Fruit fly (Drosophila melanogaster) whole organism, embryonic: ENCODE results near the gene PH4alphaNE2.

Experiments
- Bdp1 ChIP-seq: fragments of 200-800 bp; sonication (Bioruptor generic); optimal IDR thresholded peaks from 3 replicates; lab custom pipeline; 2016; ENCODE audit warnings: missing biosample characterization, missing genetic modification characterization
- CG1024 ChIP-seq: fragments of 200-800 bp; sonication (Bioruptor generic); IDR thresholded peaks from 2 replicates; pipeline ENCODE4 v1.3.6; 2022; ENCODE audit warnings: missing biosample characterization, missing genetic modification characterization
- CG11504 ChIP-seq: fragments of 200-800 bp; sonication (Bioruptor generic); optimal IDR thresholded peaks from 3 replicates; lab custom pipeline; 2019; ENCODE audit warnings: missing biosample characterization, mild to moderate bottlenecking, missing genetic modification characterization, moderate library complexity
- CG12071 ChIP-seq: fragments of 200-800 bp; sonication (Bioruptor generic); optimal IDR thresholded peaks from 3 replicates; lab custom pipeline; 2018; ENCODE audit warnings: missing biosample characterization, mild to moderate bottlenecking, missing genetic modification characterization
- CG12659 ChIP-seq: fragments of 200-800 bp; sonication (Bioruptor generic); optimal IDR thresholded peaks from 3 replicates; lab custom pipeline; 2017; ENCODE audit warnings: mild to moderate bottlenecking, missing biosample characterization, missing genetic modification reagents, missing genetic modification characterization
- CG12769 ChIP-seq: fragments of 200-800 bp; sonication (Bioruptor generic); optimal IDR thresholded peaks from 2 replicates; lab custom pipeline; 2019; ENCODE audit warnings: missing biosample characterization, mild to moderate bottlenecking, missing genetic modification characterization, moderate library complexity
- CG13624 ChIP-seq: fragments of 200-800 bp; sonication (Bioruptor generic); optimal IDR thresholded peaks from 2 replicates; lab custom pipeline; 2016; ENCODE audit warnings: missing biosample characterization, missing genetic modification characterization
- CG13894 ChIP-seq: fragments of 200-800 bp; sonication (Bioruptor generic); optimal IDR thresholded peaks from 3 replicates; lab custom pipeline; 2018; ENCODE audit warnings: missing biosample characterization, mild to moderate bottlenecking, missing genetic modification characterization, moderate library complexity
- CG14710 ChIP-seq: fragments of 200-800 bp; sonication (Bioruptor generic); optimal IDR thresholded peaks from 3 replicates; lab custom pipeline; 2019; ENCODE audit warnings: missing biosample characterization, mild to moderate bottlenecking, missing genetic modification characterization, moderate library complexity
- CG15269 ChIP-seq: fragments of 200-800 bp; sonication (Bioruptor generic); optimal IDR thresholded peaks from 2 replicates; lab custom pipeline; 2018; ENCODE audit warnings: missing biosample characterization, mild to moderate bottlenecking, missing genetic modification characterization, moderate library complexity
- CG17385 ChIP-seq: fragments of 200-800 bp; sonication (Bioruptor generic); optimal IDR thresholded peaks from 3 replicates; lab custom pipeline; 2018; ENCODE audit warnings: missing biosample characterization, mild to moderate bottlenecking, missing genetic modification characterization
- CG17829 ChIP-seq: fragments of 200-800 bp; optimal IDR thresholded peaks from 2 replicates; lab custom pipeline; 2019; ENCODE audit warnings: missing biosample characterization, mild to moderate bottlenecking, missing genetic modification characterization, moderate library complexity
- CG30403 ChIP-seq: fragments of 200-800 bp; sonication (Bioruptor generic); optimal IDR thresholded peaks from 3 replicates; lab custom pipeline; 2016; ENCODE audit warnings: missing biosample characterization, missing genetic modification characterization
- CG30431 ChIP-seq: fragments of 200-800 bp; sonication (Bioruptor generic); optimal IDR thresholded peaks from 2 replicates; lab custom pipeline; 2017; ENCODE audit warnings: missing biosample characterization, missing genetic modification characterization
- CG31365 ChIP-seq: fragments of 200-800 bp; sonication (Bioruptor generic); optimal IDR thresholded peaks from 2 replicates; lab custom pipeline; 2018; ENCODE audit warnings: missing biosample characterization, mild to moderate bottlenecking, missing genetic modification characterization
- CG6254 ChIP-seq: fragments of 200-800 bp; sonication (Bioruptor generic); optimal IDR thresholded peaks from 3 replicates; lab custom pipeline; 2017; ENCODE audit warnings: mild to moderate bottlenecking, missing biosample characterization, missing genetic modification reagents, missing genetic modification characterization
- CG7745 ChIP-seq: fragments of 200-800 bp; sonication (Bioruptor generic); optimal IDR thresholded peaks from 2 replicates; lab custom pipeline; 2018; ENCODE audit warnings: missing biosample characterization, mild to moderate bottlenecking, missing genetic modification characterization, moderate library complexity
- CG8290 ChIP-seq, 3 experiments: fragments of 200-800 bp; sonication (Bioruptor generic); optimal IDR thresholded peaks; 2 replicates each; lab custom pipeline; 2016 to 2019; ENCODE audit warnings: missing biosample characterization in 3 of 3, missing genetic modification characterization in 3 of 3, mild to moderate bottlenecking in 2 of 3, moderate library complexity in 1 of 3
- CG9609 ChIP-seq: fragments of 200-800 bp; sonication (Bioruptor generic); optimal IDR thresholded peaks from 3 replicates; lab custom pipeline; 2016; ENCODE audit warnings: missing biosample characterization, missing genetic modification characterization
- D19A ChIP-seq: fragments of 200-800 bp; optimal IDR thresholded peaks from 3 replicates; lab custom pipeline; 2019; ENCODE audit warnings: missing biosample characterization, mild to moderate bottlenecking, missing genetic modification characterization, moderate library complexity
- Dbx ChIP-seq: fragments of 200-800 bp; sonication (Bioruptor generic); IDR thresholded peaks from 3 replicates; pipeline ENCODE4 v1.3.6; 2022; ENCODE audit warnings: missing biosample characterization, missing genetic modification characterization
- E2f1 ChIP-seq: fragments of 200-800 bp; sonication (Bioruptor generic); IDR thresholded peaks from 2 replicates; pipeline ENCODE4 v1.3.6; 2022; ENCODE audit warnings: missing biosample characterization, missing genetic modification characterization
- ERR ChIP-seq: fragments of 200-800 bp; sonication (Bioruptor generic); optimal IDR thresholded peaks from 2 replicates; lab custom pipeline; 2016; ENCODE audit warnings: missing biosample characterization, missing genetic modification characterization
- HLH54F ChIP-seq: fragments of 200-800 bp; sonication (Bioruptor generic); optimal IDR thresholded peaks from 3 replicates; lab custom pipeline; 2016; ENCODE audit warnings: missing biosample characterization, missing genetic modification characterization
- Mad ChIP-seq: fragments of 200-800 bp; sonication (Bioruptor generic); optimal IDR thresholded peaks from 2 replicates; lab custom pipeline; 2016; ENCODE audit warnings: missing biosample characterization, missing genetic modification characterization
- Max ChIP-seq: fragments of 200-800 bp; sonication (Bioruptor generic); optimal IDR thresholded peaks from 2 replicates; lab custom pipeline; 2016; ENCODE audit warnings: missing biosample characterization, mild to moderate bottlenecking, missing genetic modification characterization
- Meics ChIP-seq: fragments of 200-800 bp; sonication (Bioruptor generic); optimal IDR thresholded peaks from 2 replicates; lab custom pipeline; 2017; ENCODE audit warnings: missing biosample characterization, mild to moderate bottlenecking, missing genetic modification characterization
- NfI ChIP-seq: fragments of 200-800 bp; sonication (Bioruptor generic); optimal IDR thresholded peaks from 3 replicates; lab custom pipeline; 2018; ENCODE audit warnings: missing biosample characterization, mild to moderate bottlenecking, missing genetic modification characterization, moderate library complexity
- ac ChIP-seq: fragments of 200-800 bp; sonication (Bioruptor generic); optimal IDR thresholded peaks from 3 replicates; lab custom pipeline; 2017; ENCODE audit warnings: missing biosample characterization, mild to moderate bottlenecking, missing genetic modification characterization
- aop ChIP-seq: fragments of 200-800 bp; sonication (Bioruptor generic); IDR thresholded peaks from 2 replicates; pipeline ENCODE4 v1.3.6; 2022; ENCODE audit warnings: missing biosample characterization, missing genetic modification characterization
- ap ChIP-seq: fragments of 200-800 bp; sonication (Bioruptor generic); IDR thresholded peaks from 2 replicates; pipeline ENCODE4 v1.3.6; 2022; ENCODE audit warnings: missing biosample characterization, missing genetic modification characterization
- ash1 ChIP-seq: fragments of 200-800 bp; sonication (Bioruptor generic); optimal IDR thresholded peaks from 2 replicates; lab custom pipeline; 2018; ENCODE audit warnings: missing biosample characterization, mild to moderate bottlenecking, missing genetic modification characterization
- bab2 ChIP-seq: fragments of 200-800 bp; sonication (Bioruptor generic); optimal IDR thresholded peaks from 2 replicates; lab custom pipeline; 2016; ENCODE audit warnings: missing biosample characterization, missing genetic modification characterization
- bbx ChIP-seq: fragments of 200-800 bp; sonication (Bioruptor generic); IDR thresholded peaks from 2 replicates; pipeline ENCODE4 v1.3.6; 2022; ENCODE audit warnings: missing biosample characterization, missing genetic modification characterization; ENCODE audit not compliant: partially characterized antibody
- ci ChIP-seq: fragments of 200-800 bp; sonication (Bioruptor generic); IDR thresholded peaks from 3 replicates; pipeline ENCODE4 v1.3.6; 2022; ENCODE audit warnings: missing biosample characterization, missing genetic modification characterization
- dpn ChIP-seq, 2 experiments: fragments of 200-800 bp; sonication (Bioruptor generic); optimal IDR thresholded peaks; 3 replicates each; lab custom pipeline; 2016; ENCODE audit warnings: missing biosample characterization in 2 of 2, missing genetic modification characterization in 2 of 2
- dysf ChIP-seq: fragments of 200-800 bp; sonication (Bioruptor generic); IDR thresholded peaks from 3 replicates; pipeline ENCODE4 v1.3.6; 2022; ENCODE audit warnings: missing biosample characterization, missing genetic modification characterization
- grau ChIP-seq: fragments of 200-800 bp; optimal IDR thresholded peaks from 3 replicates; lab custom pipeline; 2019; ENCODE audit warnings: missing biosample characterization, mild to moderate bottlenecking, missing genetic modification characterization, moderate library complexity
- hkb ChIP-seq, 2 experiments: fragments of 200-800 bp in 1 of 2; fragments of >200 bp in 1 of 2; sonication (Bioruptor generic) in 1 of 2; IDR thresholded peaks in 1 of 2; optimal IDR thresholded peaks in 1 of 2; 2 replicates each; pipeline versions ENCODE4 v1.3.6 to Lab custom; 2017 to 2022; ENCODE audit warnings: missing biosample characterization in 1 of 2, missing genetic modification characterization in 1 of 2
- lab ChIP-seq: fragments of 200-800 bp; sonication (Bioruptor generic); optimal IDR thresholded peaks from 3 replicates; lab custom pipeline; 2017; ENCODE audit warnings: missing biosample characterization, missing genetic modification characterization, mild to moderate bottlenecking, moderate library complexity, missing genetic modification reagents
- lmd ChIP-seq: fragments of 200-800 bp; sonication (Bioruptor generic); IDR thresholded peaks from 2 replicates; pipeline ENCODE4 v1.3.6; 2022; ENCODE audit warnings: missing biosample characterization, missing genetic modification characterization
- mam ChIP-seq: fragments of 200-800 bp; sonication (Bioruptor generic); optimal IDR thresholded peaks from 3 replicates; lab custom pipeline; 2016; ENCODE audit warnings: missing biosample characterization, missing genetic modification characterization
- org-1 ChIP-seq: fragments of 200-800 bp; sonication (Bioruptor generic); optimal IDR thresholded peaks from 2 replicates; lab custom pipeline; 2017; ENCODE audit warnings: missing biosample characterization, missing genetic modification characterization
- row ChIP-seq: fragments of 200-800 bp; sonication (Bioruptor generic); IDR thresholded peaks from 3 replicates; pipeline ENCODE4 v1.3.6; 2022; ENCODE audit warnings: missing biosample characterization, missing genetic modification characterization
- stc ChIP-seq: fragments of 200-800 bp; sonication (Bioruptor generic); IDR thresholded peaks from 2 replicates; pipeline ENCODE4 v1.3.6; 2022; ENCODE audit warnings: missing biosample characterization, missing genetic modification characterization
- trh ChIP-seq: fragments of 200-800 bp; sonication (Bioruptor generic); optimal IDR thresholded peaks from 2 replicates; lab custom pipeline; 2016; ENCODE audit warnings: missing biosample characterization, missing genetic modification characterization
- unc-4 ChIP-seq: fragments of 200-800 bp; sonication (Bioruptor generic); IDR thresholded peaks from 2 replicates; pipeline ENCODE4 v1.3.6; 2022; ENCODE audit warnings: missing biosample characterization, missing genetic modification characterization; ENCODE audit not compliant: partially characterized antibody
- z ChIP-seq: fragments of 200-800 bp; sonication (Bioruptor generic); IDR thresholded peaks from 3 replicates; pipeline ENCODE4 v1.3.6; 2022; ENCODE audit warnings: missing biosample characterization, missing genetic modification characterization

The PH4alphaNE2 gene

DNA sequence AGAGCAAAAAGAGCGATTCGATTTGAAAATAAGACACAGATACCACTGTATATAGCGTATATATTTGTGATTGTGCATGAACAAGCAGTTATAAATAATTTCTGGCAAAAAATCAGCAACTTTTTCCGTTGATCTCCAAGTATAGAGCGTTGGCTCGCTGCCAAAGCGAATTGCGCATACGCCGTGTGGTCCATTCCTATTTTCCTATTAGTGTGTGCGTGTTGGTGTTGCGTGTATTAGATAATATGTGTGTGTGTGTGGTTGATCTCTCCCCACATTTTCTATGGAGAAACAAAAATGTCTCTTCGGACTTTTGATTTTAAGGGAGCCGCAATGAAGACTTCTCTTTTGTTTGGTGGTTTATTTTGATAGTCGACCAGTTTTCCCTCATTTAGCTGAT is 40.5 kb upstream of the PH4alphaNE2 start (continued):
- TF ChIP-seq hkb (optimal IDR thresholded peaks at IDR 0.05; lab: Kevin White, UChicago): no peak
- no peak for TF ChIP-seq hkb (GFP tag; IDR thresholded peaks at IDR 0.05; lab: Robert Waterston, UW)
- no peak for TF ChIP-seq CG30403 (GFP tag; lab: Kevin White, UChicago)
- no peak for TF ChIP-seq E2f1 (GFP tag; lab: Robert Waterston, UW)
- TF ChIP-seq CG11504 (tag; lab: Kevin White, UChicago): no peak
- TF ChIP-seq NfI (GFP tag; lab: Kevin White, UChicago): peak; percentile 16
- TF ChIP-seq trh: no peak
- TF ChIP-seq ac (GFP tag; lab: Kevin White, UChicago): no peak
- TF ChIP-seq Mad (GFP tag; lab: Kevin White, UChicago): no peak
- TF ChIP-seq CG13894: no peak
- no peak for TF ChIP-seq CG12071 (GFP tag; lab: Kevin White, UChicago)

DNA sequence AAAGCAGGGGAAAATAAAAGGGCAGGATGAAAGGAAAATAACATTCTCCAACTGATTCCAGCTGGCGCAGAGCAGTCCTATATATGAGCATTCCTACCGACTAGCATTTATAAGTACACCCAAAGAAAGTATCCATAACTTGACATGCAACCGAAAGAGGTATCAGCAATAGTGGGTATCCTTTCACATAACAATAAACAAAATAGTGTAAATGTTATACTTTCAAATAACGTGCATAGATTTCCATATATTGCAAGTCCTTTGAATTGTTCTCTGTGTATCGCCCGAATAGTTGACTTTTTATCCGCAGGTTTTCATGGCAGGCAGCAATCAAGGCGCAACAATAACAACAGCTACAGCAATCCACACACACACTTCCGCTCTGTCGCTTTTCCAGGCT is 38.0 kb upstream of the PH4alphaNE2 start:
- no peak for TF ChIP-seq Max (GFP tag; lab: Kevin White, UChicago)
- TF ChIP-seq bab2 (GFP tag; lab: Kevin White, UChicago): no peak
- TF ChIP-seq CG17385: peak; percentile 1
- TF ChIP-seq Bdp1 (GFP tag; lab: Kevin White, UChicago): no peak
- TF ChIP-seq grau (tag; lab: Kevin White, UChicago): peak; percentile 30
- peak; percentile 21 for TF ChIP-seq CG15269 (tag; lab: Kevin White, UChicago)
- TF ChIP-seq Dbx: peak; percentile 37; the same call in 1 of the 3 replicates
- TF ChIP-seq CG17829 (tag; lab: Kevin White, UChicago): no peak
- no peak for TF ChIP-seq aop (GFP tag; lab: Robert Waterston, UW)
- TF ChIP-seq CG8290 (GFP tag; optimal IDR thresholded peaks at IDR 0.05; lab: Kevin White, UChicago): no peak
- peak in 1 of 2 experiments; percentile 54 for TF ChIP-seq CG8290 (tag; optimal IDR thresholded peaks at IDR 0.05; lab: Kevin White, UChicago)
- no peak for TF ChIP-seq CG31365 (tag; lab: Kevin White, UChicago)
- TF ChIP-seq CG1024 (GFP tag; lab: Robert Waterston, UW): no peak
- TF ChIP-seq row (GFP tag; lab: Robert Waterston, UW): peak; percentile 53
- peak; percentile 64 for TF ChIP-seq lab
- TF ChIP-seq CG11504 (tag; lab: Kevin White, UChicago): peak; percentile 35
- no peak for TF ChIP-seq CG7745 (tag; lab: Kevin White, UChicago)
- TF ChIP-seq z (GFP tag; lab: Robert Waterston, UW): no peak
- no peak for TF ChIP-seq CG30431 (GFP tag; lab: Kevin White, UChicago)
- TF ChIP-seq ERR (GFP tag; lab: Kevin White, UChicago): no peak
- peak; percentile 22 for TF ChIP-seq org-1 (GFP tag; lab: Kevin White, UChicago)
- peak; percentile 10 for TF ChIP-seq CG13624 (GFP tag; lab: Kevin White, UChicago)
- TF ChIP-seq unc-4 (GFP tag; lab: Robert Waterston, UW): no peak
- no peak for TF ChIP-seq CG6254 (GFP tag; lab: Kevin White, UChicago)
- peak; percentile 31 for TF ChIP-seq Meics
- 0 out of 2 replicates have a peak, but pooled peaks have one; percentile 28 for TF ChIP-seq lmd
- TF ChIP-seq ap (GFP tag; lab: Robert Waterston, UW): 0 out of 2 replicates have a peak, but pooled peaks have one; percentile 22
- TF ChIP-seq dysf (GFP tag; lab: Robert Waterston, UW): peak; percentile 47; the same call in 1 of the 3 replicates
- TF ChIP-seq hkb (optimal IDR thresholded peaks at IDR 0.05; lab: Kevin White, UChicago): no peak
- 0 out of 2 replicates have a peak, but pooled peaks have one; percentile 13 for TF ChIP-seq hkb (GFP tag; IDR thresholded peaks at IDR 0.05; lab: Robert Waterston, UW)
- TF ChIP-seq CG12659 (GFP tag; lab: Kevin White, UChicago): peak; percentile 7
- TF ChIP-seq HLH54F (GFP tag; lab: Kevin White, UChicago): peak; percentile 1
- no peak for TF ChIP-seq ash1
- TF ChIP-seq CG12769: peak; percentile 50
- peak; percentile 33 for TF ChIP-seq CG13894
- no peak for TF ChIP-seq bbx (GFP tag; lab: Robert Waterston, UW)
- no peak for TF ChIP-seq D19A (tag; lab: Kevin White, UChicago)
- TF ChIP-seq dpn (GFP tag; optimal IDR thresholded peaks at IDR 0.05; lab: Kevin White, UChicago): peak in 1 of 2 experiments; percentile 11
- TF ChIP-seq CG14710: no peak
- no peak for TF ChIP-seq CG9609 (GFP tag; lab: Kevin White, UChicago)
- TF ChIP-seq mam (GFP tag; lab: Kevin White, UChicago): peak; percentile 47
- no peak for TF ChIP-seq ci (GFP tag; lab: Robert Waterston, UW)
- TF ChIP-seq stc: peak; percentile 12; the same call in 1 of the 2 replicates
